Worm (Caenorhabditis elegans) whole organism, L4 larva: ENCODE data around the gene dnj-19.

Experiments used
- Y5F2A.4 ChIP-seq: fragments of 200-800 bp; sonication (Bioruptor generic); optimal IDR thresholded peaks from 2 replicates; lab custom pipeline; 2018; ENCODE audit warnings: mild to moderate bottlenecking, missing genetic modification characterization, missing compliant biosample characterization
- ZK337.2 ChIP-seq: fragments of 200-800 bp; sonication (Bioruptor generic); IDR thresholded peaks from 2 replicates; pipeline ENCODE4 v1.3.6; 2022; ENCODE audit warnings: missing genetic modification reagents, missing genetic modification characterization, missing compliant biosample characterization
- daf-12 ChIP-seq: fragments of 150-350 bp; optimal IDR thresholded peaks from 2 replicates; lab custom pipeline; 2014; ENCODE audit warnings: missing biosample characterization, missing genetic modification reagents, missing genetic modification characterization
- hmg-1.1 ChIP-seq: fragments of 200-800 bp; sonication (Bioruptor generic); IDR thresholded peaks from 2 replicates; pipeline ENCODE4 v1.3.6; 2022; ENCODE audit warnings: missing genetic modification reagents, missing genetic modification characterization, missing compliant biosample characterization
- lim-7 ChIP-seq: fragments of 200-800 bp; sonication (Bioruptor generic); IDR thresholded peaks from 2 replicates; pipeline ENCODE4 v1.3.6; 2022; ENCODE audit warnings: missing genetic modification characterization, missing compliant biosample characterization
- saeg-2 ChIP-seq: fragments of 200-800 bp; sonication (Bioruptor generic); IDR thresholded peaks from 2 replicates; pipeline ENCODE4 v1.3.6; 2022; ENCODE audit warnings: missing genetic modification reagents, missing genetic modification characterization, missing compliant biosample characterization
- snpc-4 ChIP-seq: fragments of 150-350 bp; optimal IDR thresholded peaks from 2 replicates; lab custom pipeline; 2014; ENCODE audit warnings: missing biosample characterization, missing genetic modification characterization
- tag-97 ChIP-seq: fragments of 200-800 bp; sonication (Bioruptor generic); IDR thresholded peaks from 2 replicates; pipeline ENCODE4 v1.3.6; 2022; ENCODE audit warnings: missing genetic modification characterization, missing compliant biosample characterization
- unc-39 ChIP-seq: sonication (generic microtip); optimal IDR thresholded peaks from 2 replicates; lab custom pipeline; 2017; ENCODE audit warnings: missing biosample characterization, missing genetic modification characterization

DNA sequence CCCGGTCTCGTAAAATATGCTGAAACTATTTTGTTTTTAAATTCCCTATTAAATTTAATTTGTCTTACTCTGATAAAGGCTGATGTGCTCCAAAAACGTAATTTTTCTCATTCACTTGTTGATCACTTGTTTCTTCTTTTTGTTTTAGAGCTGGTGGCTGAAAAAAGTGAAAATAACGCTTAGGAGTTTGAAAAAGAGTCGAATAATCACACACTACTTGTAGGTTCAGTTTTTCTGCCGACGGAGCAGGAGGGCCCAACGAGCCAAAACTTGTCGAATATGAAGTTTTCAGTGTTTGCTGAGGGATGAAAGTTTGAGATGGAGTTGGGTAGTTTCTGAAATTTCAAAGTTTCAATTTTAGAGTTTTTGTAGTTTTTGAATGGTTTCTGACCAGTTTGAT is 17.5 kb downstream of the dnj-19 start:
- no peak for TF ChIP-seq daf-12 (tag; lab: Kevin White, UChicago)
- TF ChIP-seq ZK337.2 (GFP tag; lab: Robert Waterston, UW) = no peak
- no peak for TF ChIP-seq snpc-4
- no peak for TF ChIP-seq unc-39 (tag; lab: Kevin White, UChicago)
- no peak for TF ChIP-seq saeg-2
- TF ChIP-seq Y5F2A.4 = no peak
- TF ChIP-seq hmg-1.1 = no peak
- no peak for TF ChIP-seq tag-97 (GFP tag; lab: Robert Waterston, UW)
- TF ChIP-seq lim-7 = no peak
